Worm (Caenorhabditis elegans) whole organism, L1 larva: ENCODE results near the gene nhr-14.
A peak's percentile ranks its signal among the peaks of the same experiment; 100 is the strongest.

Experiments
- F16B12.6 ChIP-seq: fragments of 150-350 bp; optimal IDR thresholded peaks from 2 replicates; lab custom pipeline; 2014; ENCODE audit warnings: missing biosample characterization, missing genetic modification characterization
- aha-1 ChIP-seq: fragments of 150-350 bp; optimal IDR thresholded peaks from 2 replicates; lab custom pipeline; 2014; ENCODE audit warnings: missing biosample characterization, missing genetic modification characterization
- blmp-1 ChIP-seq: fragments of 150-350 bp; optimal IDR thresholded peaks from 2 replicates; lab custom pipeline; 2014; ENCODE audit warnings: missing biosample characterization, missing genetic modification characterization
- ceh-63 ChIP-seq: fragments of 200-800 bp; sonication (Bioruptor generic); optimal IDR thresholded peaks from 2 replicates; lab custom pipeline; 2018; ENCODE audit warnings: mild to moderate bottlenecking, missing genetic modification characterization, missing compliant biosample characterization
- ceh-90 ChIP-seq: sonication (generic microtip); optimal IDR thresholded peaks from 2 replicates; lab custom pipeline; 2016; ENCODE audit warnings: missing genetic modification characterization, missing compliant biosample characterization
- ces-1 ChIP-seq: fragments of 150-350 bp; optimal IDR thresholded peaks from 2 replicates; lab custom pipeline; 2014; ENCODE audit warnings: missing biosample characterization, missing genetic modification reagents, missing genetic modification characterization
- egl-13 ChIP-seq: sonication (generic microtip); optimal IDR thresholded peaks from 2 replicates; lab custom pipeline; 2016; ENCODE audit warnings: missing genotype, missing genetic modification reagents, missing genetic modification characterization, missing compliant biosample characterization
- egl-27 ChIP-seq, 2 experiments: fragments of 150-350 bp in 1 of 2; sonication (generic microtip); optimal IDR thresholded peaks; 3 replicates each; lab custom pipeline; 2017 to 2018; ENCODE audit warnings: missing biosample characterization in 2 of 2, missing genetic modification characterization in 2 of 2, missing genetic modification reagents in 2 of 2
- elt-2 ChIP-seq: sonication (generic microtip); optimal IDR thresholded peaks from 2 replicates; lab custom pipeline; 2016; ENCODE audit warnings: missing genetic modification characterization, mild to moderate bottlenecking, inconsistent platforms, missing compliant biosample characterization, missing genetic modification reagents
- ets-5 ChIP-seq: fragments of 200-800 bp; sonication (Bioruptor generic); IDR thresholded peaks from 2 replicates; pipeline ENCODE4 v1.3.6; 2022; ENCODE audit warnings: missing genetic modification characterization, missing compliant biosample characterization
- fos-1 ChIP-seq: fragments of 150-350 bp; optimal IDR thresholded peaks from 2 replicates; lab custom pipeline; 2014; ENCODE audit warnings: missing biosample characterization, missing genetic modification characterization
- grh-1 ChIP-seq: fragments of 200-800 bp; sonication (Bioruptor generic); IDR thresholded peaks from 2 replicates; pipeline ENCODE4 v1.3.6; 2022; ENCODE audit warnings: missing genetic modification reagents, missing genetic modification characterization, missing compliant biosample characterization
- hlh-4 ChIP-seq: sonication (generic microtip); optimal IDR thresholded peaks from 2 replicates; lab custom pipeline; 2016; ENCODE audit warnings: mild to moderate bottlenecking, missing genetic modification characterization, missing compliant biosample characterization
- isw-1 ChIP-seq: fragments of 200-800 bp; sonication (Bioruptor generic); IDR thresholded peaks from 2 replicates; pipeline ENCODE4 v1.3.6; 2022; ENCODE audit warnings: missing genetic modification characterization, missing compliant biosample characterization
- lin-13 ChIP-seq: fragments of 150-350 bp; optimal IDR thresholded peaks from 2 replicates; lab custom pipeline; 2014; ENCODE audit warnings: missing biosample characterization, missing genetic modification reagents, missing genetic modification characterization
- lin-15B ChIP-seq: fragments of 150-350 bp; sonication (generic microtip); optimal IDR thresholded peaks from 3 replicates; lab custom pipeline; 2014; ENCODE audit warnings: missing biosample characterization, missing genetic modification characterization
- lir-3 ChIP-seq: sonication (generic microtip); optimal IDR thresholded peaks from 2 replicates; lab custom pipeline; 2016; ENCODE audit warnings: mild to moderate bottlenecking, missing genetic modification characterization, moderate library complexity, missing compliant biosample characterization; ENCODE audit not compliant: poor library complexity
- mef-2 ChIP-seq: fragments of 150-350 bp; optimal IDR thresholded peaks from 2 replicates; lab custom pipeline; 2014; ENCODE audit warnings: missing biosample characterization, missing genetic modification characterization
- nhr-11 ChIP-seq: fragments of 150-350 bp; optimal IDR thresholded peaks from 2 replicates; lab custom pipeline; 2014; ENCODE audit warnings: missing biosample characterization, missing genetic modification characterization
- nhr-19 ChIP-seq: fragments of 200-800 bp; sonication (Bioruptor generic); conservative IDR thresholded peaks from 2 replicates; pipeline ENCODE4 v1.3.6; 2022; ENCODE audit warnings: missing genetic modification characterization, missing compliant biosample characterization
- nhr-28 ChIP-seq: fragments of 150-350 bp; optimal IDR thresholded peaks from 2 replicates; lab custom pipeline; 2014; ENCODE audit warnings: missing biosample characterization, missing genetic modification characterization
- nhr-47 ChIP-seq: sonication (generic microtip); optimal IDR thresholded peaks from 2 replicates; lab custom pipeline; 2016; ENCODE audit warnings: mild to moderate bottlenecking, missing genetic modification characterization, moderate library complexity, missing compliant biosample characterization
- nhr-84 ChIP-seq: sonication (generic microtip); optimal IDR thresholded peaks from 2 replicates; lab custom pipeline; 2017; ENCODE audit warnings: missing biosample characterization, missing genetic modification characterization
- nhr-85 ChIP-seq: sonication (generic microtip); peaks from one replicate; lab custom pipeline; 2016; ENCODE audit warnings: missing genetic modification characterization, inconsistent platforms, missing compliant biosample characterization
- nhr-90 ChIP-seq: sonication (generic microtip); optimal IDR thresholded peaks from 2 replicates; lab custom pipeline; 2016; ENCODE audit warnings: mild to moderate bottlenecking, missing genetic modification characterization, missing compliant biosample characterization; ENCODE audit not compliant: poor library complexity
- pag-3 ChIP-seq: sonication (generic microtip); optimal IDR thresholded peaks from 2 replicates; lab custom pipeline; 2017; ENCODE audit warnings: missing genetic modification characterization, mild to moderate bottlenecking, missing compliant biosample characterization, antibody characterized with exemption, borderline replicate concordance; ENCODE audit not compliant: insufficient read depth
- pax-3 ChIP-seq: fragments of 200-800 bp; sonication (Bioruptor generic); optimal IDR thresholded peaks from 2 replicates; lab custom pipeline; 2018; ENCODE audit warnings: mild to moderate bottlenecking, missing genetic modification characterization, moderate library complexity, missing compliant biosample characterization
- snpc-4 ChIP-seq: fragments of 150-350 bp; optimal IDR thresholded peaks from 2 replicates; lab custom pipeline; 2014; ENCODE audit warnings: missing biosample characterization, missing genetic modification characterization
- sox-4 ChIP-seq: sonication (generic microtip); optimal IDR thresholded peaks from 2 replicates; lab custom pipeline; 2016; ENCODE audit warnings: missing genetic modification characterization, missing compliant biosample characterization
- tbx-2 ChIP-seq: sonication (generic microtip); optimal IDR thresholded peaks from 2 replicates; lab custom pipeline; 2016; ENCODE audit warnings: missing genetic modification characterization, missing compliant biosample characterization
- unc-30 ChIP-seq: sonication (generic microtip); optimal IDR thresholded peaks from 2 replicates; lab custom pipeline; 2017; ENCODE audit warnings: missing biosample characterization, missing genetic modification characterization
- unc-86 ChIP-seq: sonication (generic microtip); optimal IDR thresholded peaks from 2 replicates; lab custom pipeline; 2016; ENCODE audit warnings: missing genetic modification characterization, missing compliant biosample characterization
- vab-15 ChIP-seq: sonication (generic microtip); optimal IDR thresholded peaks from 2 replicates; lab custom pipeline; 2017; ENCODE audit warnings: missing genotype, mild to moderate bottlenecking, missing genetic modification characterization, missing compliant biosample characterization

Gene nhr-14

DNA sequence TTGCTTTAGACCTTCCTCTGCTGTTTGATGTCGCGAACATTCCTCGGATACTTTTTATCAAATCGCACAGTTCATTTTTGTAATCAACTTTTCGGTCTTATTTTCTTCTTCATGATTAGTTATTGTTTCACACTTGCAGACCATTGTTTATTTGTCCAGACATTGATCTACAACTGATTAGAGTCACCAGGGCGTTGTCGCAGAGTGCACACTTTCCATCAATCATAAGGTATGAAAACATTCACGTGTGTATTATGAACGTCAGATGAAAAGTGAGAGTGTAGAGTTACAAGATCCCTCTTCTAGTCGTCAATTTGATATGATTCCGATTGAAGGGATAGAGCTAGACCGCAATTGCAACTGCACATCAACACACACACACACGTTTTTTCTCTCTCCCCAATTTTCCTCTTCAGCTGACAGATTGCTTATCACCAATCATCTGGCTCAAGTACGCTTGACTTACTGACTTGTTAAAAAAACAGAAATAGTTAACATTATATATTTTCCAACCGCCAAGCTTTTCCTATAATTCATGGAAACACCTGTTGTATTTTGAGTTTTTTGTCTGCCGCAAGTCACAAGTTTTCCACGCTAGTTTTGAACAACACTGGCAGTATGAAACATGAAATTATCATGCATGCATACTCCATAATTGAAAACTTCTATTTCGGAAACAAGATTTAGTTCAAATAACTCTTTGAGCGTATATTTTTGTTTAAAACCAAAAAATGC lies 35.8 kb downstream of the nhr-14 start (continued):
- TF ChIP-seq unc-30 (tag; lab: Kevin White, UChicago) (no peak), nhr-90 (tag; lab: Kevin White, UChicago) (no peak), mef-2 (no peak), nhr-19 (no peak), unc-86 (tag; lab: Kevin White, UChicago) (no peak), ceh-63 (no peak), pag-3 (tag; lab: Kevin White, UChicago) (no peak), F16B12.6 (tag; lab: Kevin White, UChicago) (no peak), lin-13 (GFP tag; lab: Kevin White, UChicago) (no peak), pax-3 (tag; lab: Kevin White, UChicago) (no peak), grh-1 (no peak), elt-2 (peak; percentile 58)

- TF ChIP-seq nhr-28 (tag; lab: Kevin White, UChicago) (no peak), blmp-1 (tag; lab: Kevin White, UChicago) (peak; percentile 80), tbx-2 (no peak)
These were observed 37.2 kb downstream of the nhr-14 start for ce11 chrX:8438756-8439155.

ce11 chrX:8432361-8432760 lies 43.6 kb downstream of the nhr-14 start, which contains the start of gene kin-9:
Gene kin-9, plus strand, starts transcription at chrX:8432661.
- no peak for TF ChIP-seq lir-3
- no peak for TF ChIP-seq egl-27 (tag; optimal IDR thresholded peaks at IDR 0.05; lab: Kevin White, UChicago)
- no peak for TF ChIP-seq hlh-4
- no peak for TF ChIP-seq nhr-85 (tag; lab: Kevin White, UChicago)
- TF ChIP-seq fos-1 (tag; lab: Kevin White, UChicago) = no peak
- no peak for TF ChIP-seq egl-13 (tag; lab: Kevin White, UChicago)
- no peak for TF ChIP-seq snpc-4 (tag; lab: Kevin White, UChicago)
- no peak for TF ChIP-seq ceh-90
- TF ChIP-seq ets-5 (GFP tag; lab: Robert Waterston, UW) = no peak
- no peak for TF ChIP-seq lin-13 (GFP tag; lab: Kevin White, UChicago)
- no peak for TF ChIP-seq nhr-11 (tag; lab: Kevin White, UChicago)
- TF ChIP-seq pax-3 (tag; lab: Kevin White, UChicago) = no peak
- TF ChIP-seq aha-1 = no peak
- TF ChIP-seq, all 84 proteins: peak for 0

ce11 chrX:8429503-8429902 lies 46.5 kb downstream of the nhr-14 start:
- TF ChIP-seq fos-1 (tag; lab: Kevin White, UChicago) (no peak), egl-27 (tag; optimal IDR thresholded peaks at IDR 0.05; lab: Kevin White, UChicago) (no peak), ces-1 (GFP tag; lab: Kevin White, UChicago) (no peak), nhr-84 (tag; lab: Kevin White, UChicago) (no peak), isw-1 (GFP tag; lab: Robert Waterston, UW) (no peak), sox-4 (tag; lab: Kevin White, UChicago) (no peak), nhr-47 (tag; lab: Kevin White, UChicago) (no peak), nhr-90 (tag; lab: Kevin White, UChicago) (no peak), aha-1 (no peak), vab-15 (no peak), nhr-19 (no peak)
- TF ChIP-seq, all 84 proteins: peak for 0

- TF ChIP-seq lin-15B (tag; lab: Kevin White, UChicago) (no peak), elt-2 (peak; percentile 52)
These were observed 47.6 kb downstream of the nhr-14 start, which contains the start of gene F08F1.3 for ce11 chrX:8428319-8428888. Gene F08F1.3, plus strand, starts transcription at chrX:8428838.
